Worm (Caenorhabditis elegans) whole organism, L3 larva: ENCODE results near the gene nep-5.

Experiments
- ZK546.5 ChIP-seq: sonication (generic microtip); optimal IDR thresholded peaks from 2 replicates; lab custom pipeline; 2017; ENCODE audit warnings: missing biosample characterization, missing genetic modification characterization
- aly-2 ChIP-seq: fragments of 150-350 bp; optimal IDR thresholded peaks from 2 replicates; lab custom pipeline; 2014; ENCODE audit warnings: missing biosample characterization, missing genetic modification characterization
- ceh-16 ChIP-seq: sonication (generic microtip); optimal IDR thresholded peaks from 2 replicates; lab custom pipeline; 2017; ENCODE audit warnings: missing biosample characterization, missing genetic modification characterization
- ceh-28 ChIP-seq: fragments of 150-350 bp; optimal IDR thresholded peaks from 2 replicates; lab custom pipeline; 2014; ENCODE audit warnings: missing biosample characterization, missing genetic modification reagents, missing genetic modification characterization
- ceh-9 ChIP-seq: sonication (generic microtip); optimal IDR thresholded peaks from 2 replicates; lab custom pipeline; 2018; ENCODE audit warnings: missing biosample characterization, missing genetic modification characterization
- egl-5 ChIP-seq: fragments of 150-350 bp; optimal IDR thresholded peaks from 2 replicates; lab custom pipeline; 2017; ENCODE audit warnings: missing biosample characterization, missing genetic modification reagents, missing genetic modification characterization, inconsistent platforms
- elt-2 ChIP-seq: sonication (generic microtip); optimal IDR thresholded peaks from 2 replicates; lab custom pipeline; 2016; ENCODE audit warnings: missing genetic modification reagents, mild to moderate bottlenecking, missing genetic modification characterization, missing compliant biosample characterization
- elt-3 ChIP-seq, 3 experiments: fragments of 150-350 bp in 1 of 3; sonication (generic microtip) in 2 of 3; optimal IDR thresholded peaks; 2 replicates in 2 of 3; 4 replicates in 1 of 3; lab custom pipeline; 2014 to 2017; ENCODE audit warnings: missing biosample characterization in 3 of 3, missing genetic modification characterization in 3 of 3
- eor-1 ChIP-seq, 2 experiments: fragments of 150-350 bp; optimal IDR thresholded peaks; 2 replicates each; lab custom pipeline; 2014 to 2018; ENCODE audit warnings: missing biosample characterization in 2 of 2, missing genetic modification characterization in 2 of 2
- fkh-10 ChIP-seq: sonication (generic microtip); optimal IDR thresholded peaks from 2 replicates; lab custom pipeline; 2017; ENCODE audit warnings: missing biosample characterization, missing genetic modification reagents, missing genetic modification characterization
- fkh-2 ChIP-seq: fragments of 150-350 bp; optimal IDR thresholded peaks from 2 replicates; lab custom pipeline; 2014; ENCODE audit warnings: missing biosample characterization, missing genetic modification reagents, missing genetic modification characterization
- fos-1 ChIP-seq: fragments of 150-350 bp; optimal IDR thresholded peaks from 2 replicates; lab custom pipeline; 2014; ENCODE audit warnings: missing biosample characterization, missing genetic modification characterization
- hmg-11 ChIP-seq: sonication (generic microtip); optimal IDR thresholded peaks from 2 replicates; lab custom pipeline; 2016; ENCODE audit warnings: missing genetic modification characterization, missing compliant biosample characterization
- jun-1 ChIP-seq: fragments of 150-350 bp; optimal IDR thresholded peaks from 2 replicates; lab custom pipeline; 2014; ENCODE audit warnings: missing biosample characterization, missing genetic modification reagents, missing genetic modification characterization
- lin-15B ChIP-seq: fragments of 150-350 bp; optimal IDR thresholded peaks from 2 replicates; lab custom pipeline; 2014; ENCODE audit warnings: missing biosample characterization, missing genetic modification characterization
- lin-39 ChIP-seq: fragments of 150-350 bp; optimal IDR thresholded peaks from 2 replicates; lab custom pipeline; 2018; ENCODE audit warnings: missing biosample characterization, missing genetic modification reagents, missing genetic modification characterization
- lsy-12 ChIP-seq: sonication (generic microtip); optimal IDR thresholded peaks from 2 replicates; lab custom pipeline; 2016; ENCODE audit warnings: mild to moderate bottlenecking, missing genetic modification characterization, missing compliant biosample characterization
- mml-1 ChIP-seq: fragments of 150-350 bp; sonication (generic microtip); optimal IDR thresholded peaks from 3 replicates; lab custom pipeline; 2014; ENCODE audit warnings: missing biosample characterization, missing genetic modification characterization
- nfya-1 ChIP-seq: sonication (generic microtip); optimal IDR thresholded peaks from 2 replicates; lab custom pipeline; 2017; ENCODE audit warnings: missing genetic modification characterization, mild to moderate bottlenecking, missing compliant biosample characterization, antibody characterized with exemption, moderate library complexity; ENCODE audit not compliant: insufficient read depth
- nhr-11 ChIP-seq: fragments of 150-350 bp; optimal IDR thresholded peaks from 2 replicates; lab custom pipeline; 2014; ENCODE audit warnings: missing biosample characterization, missing genetic modification characterization
- nhr-23 ChIP-seq: fragments of 150-350 bp; optimal IDR thresholded peaks from 2 replicates; lab custom pipeline; 2014; ENCODE audit warnings: missing biosample characterization, missing genetic modification reagents, missing genetic modification characterization
- nhr-237 ChIP-seq: fragments of 150-350 bp; optimal IDR thresholded peaks from 2 replicates; lab custom pipeline; 2014; ENCODE audit warnings: missing biosample characterization, missing genetic modification characterization
- nhr-25 ChIP-seq: sonication (generic microtip); optimal IDR thresholded peaks from 2 replicates; lab custom pipeline; 2017; ENCODE audit warnings: missing biosample characterization, missing genetic modification characterization
- nhr-28 ChIP-seq: fragments of 150-350 bp; optimal IDR thresholded peaks from 2 replicates; lab custom pipeline; 2014; ENCODE audit warnings: missing biosample characterization, missing genetic modification characterization
- nhr-76 ChIP-seq: fragments of 150-350 bp; sonication (generic microtip); optimal IDR thresholded peaks from 5 replicates; lab custom pipeline; 2014; ENCODE audit warnings: missing biosample characterization, missing genetic modification characterization
- nhr-77 ChIP-seq: fragments of 150-350 bp; optimal IDR thresholded peaks from 2 replicates; lab custom pipeline; 2014; ENCODE audit warnings: missing biosample characterization, missing genetic modification characterization
- skn-1 ChIP-seq: fragments of 150-350 bp; optimal IDR thresholded peaks from 2 replicates; lab custom pipeline; 2014; ENCODE audit warnings: missing biosample characterization, missing genetic modification characterization
- snpc-4 ChIP-seq: fragments of 150-350 bp; optimal IDR thresholded peaks from 2 replicates; lab custom pipeline; 2014; ENCODE audit warnings: missing biosample characterization, missing genetic modification characterization
- tbx-2 ChIP-seq: sonication (generic microtip); optimal IDR thresholded peaks from 2 replicates; lab custom pipeline; 2016; ENCODE audit warnings: mild to moderate bottlenecking, missing genetic modification characterization, missing compliant biosample characterization
- unc-39 ChIP-seq: sonication (generic microtip); optimal IDR thresholded peaks from 4 replicates; lab custom pipeline; 2017; ENCODE audit warnings: missing biosample characterization, missing genetic modification characterization
- unc-62 ChIP-seq: fragments of 150-350 bp; sonication (generic microtip); optimal IDR thresholded peaks from 4 replicates; lab custom pipeline; 2014; ENCODE audit warnings: missing biosample characterization, missing genetic modification reagents, missing genetic modification characterization
- ztf-11 ChIP-seq: fragments of 150-350 bp; optimal IDR thresholded peaks from 2 replicates; lab custom pipeline; 2014; ENCODE audit warnings: missing biosample characterization, missing genetic modification characterization
- ztf-4 ChIP-seq: fragments of 150-350 bp; optimal IDR thresholded peaks from 2 replicates; lab custom pipeline; 2014; ENCODE audit warnings: missing biosample characterization, missing genetic modification characterization

nep-5 gene

DNA sequence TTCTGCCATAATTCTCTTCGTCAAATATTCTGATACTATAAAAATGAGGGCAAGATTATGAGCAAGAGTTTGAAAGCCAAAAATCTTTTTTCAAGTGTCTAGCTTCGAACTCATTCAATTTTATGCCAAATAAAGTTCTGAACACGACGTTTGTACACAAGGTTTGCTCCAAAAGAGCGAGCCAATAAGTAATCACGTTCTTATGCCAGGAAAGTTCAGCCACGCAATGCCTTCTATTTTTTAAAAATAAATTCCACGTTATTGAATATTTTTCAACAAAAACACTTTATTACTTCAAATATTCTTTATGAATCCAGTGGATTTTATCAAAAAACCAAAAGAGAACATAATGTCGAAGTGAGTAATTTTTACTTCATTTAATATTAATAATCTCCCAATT lies at the start of gene nep-5:
Gene nep-5, plus strand, starts transcription at position 301 of the 400 bp plus-strand sequence.
- TF ChIP-seq fos-1 (tag; lab: Kevin White, UChicago) (no peak), ceh-9 (tag; lab: Kevin White, UChicago) (no peak), lsy-12 (tag; lab: Kevin White, UChicago) (no peak), nhr-28 (tag; lab: Kevin White, UChicago) (no peak), elt-3 (tag; optimal IDR thresholded peaks at IDR 0.05; lab: Kevin White, UChicago) (no peak), skn-1 (tag; lab: Kevin White, UChicago) (no peak), lin-15B (tag; lab: Kevin White, UChicago) (no peak), nhr-11 (tag; lab: Kevin White, UChicago) (no peak), nfya-1 (no peak), nhr-237 (tag; lab: Kevin White, UChicago) (no peak), snpc-4 (no peak), nhr-23 (no peak), mml-1 (tag; lab: Kevin White, UChicago) (no peak), ztf-4 (tag; lab: Kevin White, UChicago) (no peak), eor-1 (tag; optimal IDR thresholded peaks at IDR 0.05; lab: Kevin White, UChicago) (no peak), lin-39 (tag; lab: Kevin White, UChicago) (no peak), fkh-10 (no peak), egl-5 (tag; lab: Kevin White, UChicago) (no peak), unc-62 (GFP tag; lab: Kevin White, UChicago) (no peak), tbx-2 (tag; lab: Kevin White, UChicago) (no peak)

DNA sequence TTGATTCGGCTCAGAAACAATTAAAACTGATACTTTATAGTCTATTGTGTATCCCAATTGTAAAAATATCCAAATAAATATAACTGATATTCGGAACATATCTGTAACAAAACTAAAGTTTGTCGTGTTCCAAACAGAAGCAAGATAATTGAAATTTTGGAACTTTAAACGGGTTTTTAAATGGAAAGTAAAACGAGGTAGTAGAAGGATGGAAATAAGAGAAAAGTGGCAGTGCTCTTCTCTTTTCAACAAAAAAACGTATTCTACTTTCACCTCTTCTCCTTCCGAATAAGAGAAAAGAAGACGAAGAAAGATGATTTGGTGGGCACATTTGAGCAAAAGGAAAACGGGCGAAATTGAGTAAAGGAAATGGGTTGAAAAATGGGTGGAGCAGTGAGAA lies 41.4 kb upstream of the nep-5 start, which contains the start of gene nmr-1:
Gene nmr-1, minus strand, starts transcription at position 101 of the 400 bp plus-strand sequence.
- TF ChIP-seq elt-2 (tag; lab: Kevin White, UChicago) (no peak), egl-5 (tag; lab: Kevin White, UChicago) (no peak), unc-39 (no peak), fkh-2 (no peak), ceh-28 (tag; lab: Kevin White, UChicago) (no peak), ZK546.5 (tag; lab: Kevin White, UChicago) (no peak), nhr-25 (tag; lab: Kevin White, UChicago) (no peak), fkh-10 (no peak), hmg-11 (tag; lab: Kevin White, UChicago) (no peak), nhr-23 (no peak), ztf-11 (tag; lab: Kevin White, UChicago) (no peak), nhr-28 (tag; lab: Kevin White, UChicago) (no peak), lsy-12 (tag; lab: Kevin White, UChicago) (no peak), aly-2 (tag; lab: Kevin White, UChicago) (no peak), snpc-4 (no peak), ceh-9 (tag; lab: Kevin White, UChicago) (no peak)

DNA sequence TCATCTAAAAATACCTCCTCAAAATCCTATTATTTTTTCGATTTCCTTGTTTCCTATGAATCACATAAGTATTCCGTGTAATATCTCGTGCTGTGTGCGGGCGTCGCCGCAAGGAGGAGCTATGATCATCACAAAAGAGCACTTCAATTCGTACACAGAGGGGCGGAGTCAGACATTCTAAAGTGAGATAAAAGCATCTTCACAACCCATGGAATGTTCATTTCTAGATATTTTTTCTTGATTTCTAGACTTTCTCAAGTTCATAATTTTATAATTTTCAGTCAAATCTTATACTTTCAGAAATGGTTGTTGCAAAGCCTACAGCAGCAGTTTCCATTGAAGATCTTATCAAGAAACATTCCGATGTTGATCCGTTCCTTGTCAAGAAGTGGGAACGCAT lies 40.6 kb upstream of the nep-5 start, which contains the start of gene cex-1:
Gene cex-1, plus strand, starts transcription at position 301 of the 400 bp plus-strand sequence.
- TF ChIP-seq snpc-4 = no peak
- TF ChIP-seq, all 47 proteins: peak for 0

DNA sequence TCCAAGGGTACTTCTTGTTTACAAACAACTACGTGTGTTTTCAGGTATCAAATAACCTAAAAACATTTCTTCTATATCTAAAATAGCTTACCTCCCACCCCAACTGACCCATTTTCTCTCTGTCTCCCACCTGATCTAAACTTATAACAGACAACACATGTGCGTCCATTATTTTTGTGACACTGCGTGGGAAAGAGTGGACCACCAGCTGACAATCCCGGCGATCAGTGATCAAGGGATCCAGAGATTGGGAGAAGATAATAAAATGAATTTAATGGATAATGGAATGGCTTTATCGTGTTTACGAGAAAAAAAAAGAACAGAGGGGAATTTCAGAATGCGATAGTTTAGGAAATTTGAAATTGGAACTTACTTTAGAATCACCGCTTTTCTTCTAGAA lies 38.7 kb upstream of the nep-5 start:
- TF ChIP-seq unc-39 = no peak
- peak; percentile 84 for TF ChIP-seq egl-5 (tag; lab: Kevin White, UChicago)
- no peak for TF ChIP-seq ceh-28 (tag; lab: Kevin White, UChicago)

DNA sequence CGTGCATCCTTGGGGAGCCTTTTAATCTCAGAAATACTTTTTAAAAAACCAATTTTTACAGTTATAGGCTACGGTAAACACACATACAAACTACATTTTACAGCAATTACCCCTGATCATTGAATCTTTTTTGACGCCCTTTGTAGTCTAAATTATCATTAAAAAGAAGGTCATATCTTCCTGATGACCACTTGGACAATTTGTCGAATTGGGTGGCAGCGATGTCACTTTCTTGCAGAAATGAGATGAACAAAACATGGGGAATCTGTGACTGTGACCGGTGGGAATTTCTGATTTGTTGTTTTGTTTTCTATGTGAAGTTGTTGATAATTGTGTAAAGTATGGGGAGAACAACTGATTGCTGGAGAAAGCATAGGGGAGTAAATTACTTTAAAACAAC lies 38.3 kb upstream of the nep-5 start:
- no peak for TF ChIP-seq skn-1 (tag; lab: Kevin White, UChicago)
- TF ChIP-seq nhr-25 (tag; lab: Kevin White, UChicago) = peak; percentile 18

DNA sequence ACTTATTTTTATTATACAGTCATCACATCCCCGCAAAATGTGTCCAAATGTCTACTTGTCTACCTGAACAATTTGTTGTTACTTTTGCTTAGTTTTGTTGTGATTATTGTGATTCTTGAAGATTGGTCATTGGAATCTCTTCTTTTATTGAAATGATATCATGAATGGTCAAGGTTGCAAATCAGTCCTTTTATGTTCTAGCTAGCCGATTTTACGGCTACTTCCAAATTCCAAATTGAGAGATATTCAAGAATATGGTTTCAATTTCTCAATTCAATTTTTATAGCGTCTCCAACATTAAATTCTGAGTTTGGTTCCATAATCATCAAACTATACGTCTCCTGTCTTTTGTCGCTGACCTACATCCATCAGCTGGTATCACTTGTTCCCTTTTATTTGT lies 36.7 kb upstream of the nep-5 start:
- no peak for TF ChIP-seq nhr-23
- TF ChIP-seq ceh-16 = no peak
- no peak for TF ChIP-seq nhr-77 (tag; lab: Kevin White, UChicago)
- TF ChIP-seq jun-1 (tag; lab: Kevin White, UChicago) = no peak
- TF ChIP-seq nhr-76 (tag; lab: Kevin White, UChicago) = no peak
- no peak for TF ChIP-seq skn-1 (tag; lab: Kevin White, UChicago)
- no peak for TF ChIP-seq fkh-2
